Fruit fly (Drosophila melanogaster) whole organism, embryonic: ENCODE data around the gene Lgr1.
A peak's percentile ranks its signal among the peaks of the same experiment; 100 is the strongest.

ENCODE experiments used
- Bdp1 ChIP-seq: fragments of 200-800 bp; sonication (Bioruptor generic); optimal IDR thresholded peaks from 3 replicates; lab custom pipeline; 2016; ENCODE audit warnings: missing biosample characterization, missing genetic modification characterization
- CG10321 ChIP-seq: fragments of 200-800 bp; sonication (Bioruptor generic); IDR thresholded peaks from 2 replicates; pipeline ENCODE4 v1.3.6; 2022; ENCODE audit warnings: missing biosample characterization, missing genetic modification characterization
- CG15479 ChIP-seq: fragments of 200-800 bp; sonication (Bioruptor generic); optimal IDR thresholded peaks from 3 replicates; lab custom pipeline; 2019; ENCODE audit warnings: missing biosample characterization, mild to moderate bottlenecking, missing genetic modification characterization, moderate library complexity
- CG18764 ChIP-seq: fragments of 200-800 bp; sonication (Bioruptor generic); optimal IDR thresholded peaks from 3 replicates; lab custom pipeline; 2016; ENCODE audit warnings: missing biosample characterization, missing genetic modification characterization
- CG34422 ChIP-seq: fragments of 200-800 bp; sonication (Bioruptor generic); IDR thresholded peaks from 3 replicates; pipeline ENCODE4 v1.3.6; 2022; ENCODE audit warnings: missing biosample characterization, missing genetic modification characterization
- CG3838 ChIP-seq: fragments of 200-800 bp; sonication (Bioruptor generic); optimal IDR thresholded peaks from 3 replicates; lab custom pipeline; 2016; ENCODE audit warnings: missing biosample characterization, missing genetic modification characterization
- Deaf1 ChIP-seq: fragments of 200-800 bp; optimal IDR thresholded peaks from 3 replicates; lab custom pipeline; 2019; ENCODE audit warnings: missing biosample characterization, mild to moderate bottlenecking, missing genetic modification characterization, moderate library complexity
- Dip2 ChIP-seq: fragments of 200-800 bp; sonication (Bioruptor generic); IDR thresholded peaks from 2 replicates; pipeline ENCODE4 v1.3.6; 2022; ENCODE audit warnings: missing biosample characterization, missing genetic modification characterization
- Dref ChIP-seq: fragments of 200-800 bp; sonication (Bioruptor generic); IDR thresholded peaks from 2 replicates; pipeline ENCODE4 v1.3.6; 2022; ENCODE audit warnings: missing biosample characterization, missing genetic modification characterization
- Gsc ChIP-seq: fragments of 200-800 bp; sonication (Bioruptor generic); IDR thresholded peaks from 2 replicates; pipeline ENCODE4 v1.3.6; 2022; ENCODE audit warnings: missing biosample characterization, missing genetic modification characterization
- Rx ChIP-seq: fragments of 200-800 bp; sonication (Bioruptor generic); IDR thresholded peaks from 2 replicates; pipeline ENCODE4 v1.3.6; 2022; ENCODE audit warnings: missing biosample characterization, missing genetic modification characterization
- h ChIP-seq: fragments of >200 bp; optimal IDR thresholded peaks from 2 replicates; lab custom pipeline; 2017
- lov ChIP-seq, 2 experiments: fragments of 200-800 bp in 1 of 2; fragments of >200 bp in 1 of 2; sonication (Bioruptor generic) in 1 of 2; IDR thresholded peaks in 1 of 2; optimal IDR thresholded peaks in 1 of 2; 2 replicates in 1 of 2; 3 replicates in 1 of 2; pipeline versions ENCODE4 v1.3.6 to Lab custom; 2017 to 2022; ENCODE audit warnings: missing biosample characterization in 1 of 2, missing genetic modification characterization in 1 of 2
- repo ChIP-seq: fragments of 200-800 bp; sonication (Bioruptor generic); optimal IDR thresholded peaks from 2 replicates; lab custom pipeline; 2016; ENCODE audit warnings: missing biosample characterization, missing genetic modification characterization

dm6 chr3R:17776104-17776589 lies 50.6 kb downstream of the Lgr1 start:
- TF ChIP-seq Rx (GFP tag; lab: Robert Waterston, UW) = no peak
- TF ChIP-seq h (lab: Kevin White, UChicago) = no peak
- TF ChIP-seq Gsc = no peak
- TF ChIP-seq CG18764 = no peak
- no peak for TF ChIP-seq Bdp1 (GFP tag; lab: Kevin White, UChicago)
- TF ChIP-seq CG3838 = no peak
- TF ChIP-seq lov (optimal IDR thresholded peaks at IDR 0.05; lab: Kevin White, UChicago) = no peak
- TF ChIP-seq lov (GFP tag; IDR thresholded peaks at IDR 0.05; lab: Robert Waterston, UW) = no peak
- TF ChIP-seq CG15479 (GFP tag; lab: Kevin White, UChicago) = no peak
- no peak for TF ChIP-seq Deaf1 (tag; lab: Kevin White, UChicago)
- no peak for TF ChIP-seq Dip2
- TF ChIP-seq CG10321 = no peak
- TF ChIP-seq repo = no peak
- no peak for TF ChIP-seq Dref
- TF ChIP-seq CG34422 (GFP tag; lab: Robert Waterston, UW) = 0 out of 3 replicates have a peak, but pooled peaks have one; percentile 12
